Worm (Caenorhabditis elegans) whole organism, L3 larva: ENCODE data around the gene Y43F8B.12.

Experiments used
- egl-27 ChIP-seq: sonication (generic microtip); optimal IDR thresholded peaks from 4 replicates; lab custom pipeline; 2017; ENCODE audit warnings: missing biosample characterization, missing genetic modification reagents, missing genetic modification characterization
- elt-3 ChIP-seq, 3 experiments: fragments of 150-350 bp in 1 of 3; sonication (generic microtip) in 2 of 3; optimal IDR thresholded peaks; 2 replicates in 2 of 3; 4 replicates in 1 of 3; lab custom pipeline; 2014 to 2017; ENCODE audit warnings: missing biosample characterization in 3 of 3, missing genetic modification characterization in 3 of 3
- mml-1 ChIP-seq: fragments of 150-350 bp; sonication (generic microtip); optimal IDR thresholded peaks from 3 replicates; lab custom pipeline; 2014; ENCODE audit warnings: missing biosample characterization, missing genetic modification characterization
- nhr-12 ChIP-seq: fragments of 150-350 bp; optimal IDR thresholded peaks from 2 replicates; lab custom pipeline; 2014; ENCODE audit warnings: missing biosample characterization, missing genetic modification characterization
- nhr-77 ChIP-seq: fragments of 150-350 bp; optimal IDR thresholded peaks from 2 replicates; lab custom pipeline; 2014; ENCODE audit warnings: missing biosample characterization, missing genetic modification characterization
- skn-1 ChIP-seq: fragments of 150-350 bp; optimal IDR thresholded peaks from 2 replicates; lab custom pipeline; 2014; ENCODE audit warnings: missing biosample characterization, missing genetic modification characterization
- snpc-4 ChIP-seq: fragments of 150-350 bp; optimal IDR thresholded peaks from 2 replicates; lab custom pipeline; 2014; ENCODE audit warnings: missing biosample characterization, missing genetic modification characterization
- ztf-11 ChIP-seq: fragments of 150-350 bp; optimal IDR thresholded peaks from 2 replicates; lab custom pipeline; 2014; ENCODE audit warnings: missing biosample characterization, missing genetic modification characterization

ce11 chrV:19491302-19491701, 23.1 kb downstream of the Y43F8B.12 start, which contains the start of gene Y43F8B.29:
- no peak for TF ChIP-seq mml-1 (tag; lab: Kevin White, UChicago)
- no peak for TF ChIP-seq elt-3 (tag; optimal IDR thresholded peaks at IDR 0.05; lab: Kevin White, UChicago)
- TF ChIP-seq nhr-12 (tag; lab: Kevin White, UChicago): no peak
- TF ChIP-seq nhr-77 (tag; lab: Kevin White, UChicago): no peak
- no peak for TF ChIP-seq skn-1 (tag; lab: Kevin White, UChicago)
- no peak for TF ChIP-seq egl-27
- TF ChIP-seq ztf-11 (tag; lab: Kevin White, UChicago): no peak
- TF ChIP-seq snpc-4 (tag; lab: Kevin White, UChicago): no peak
